Fruit fly (Drosophila melanogaster) whole organism, embryonic: ENCODE data around the gene mil.

ENCODE experiments used
- Bteb2 ChIP-seq: fragments of 200-800 bp; sonication (Bioruptor generic); optimal IDR thresholded peaks from 2 replicates; lab custom pipeline; 2016; ENCODE audit warnings: missing biosample characterization, missing genetic modification characterization
- CG10147 ChIP-seq: fragments of 200-800 bp; sonication (Bioruptor generic); optimal IDR thresholded peaks from 2 replicates; lab custom pipeline; 2019; ENCODE audit warnings: missing biosample characterization, mild to moderate bottlenecking, missing genetic modification characterization, moderate library complexity
- CG17186 ChIP-seq: fragments of 200-800 bp; sonication (Bioruptor generic); optimal IDR thresholded peaks from 3 replicates; lab custom pipeline; 2017; ENCODE audit warnings: missing biosample characterization, missing genetic modification reagents, missing genetic modification characterization
- CG17361 ChIP-seq: fragments of 200-800 bp; sonication (Bioruptor generic); IDR thresholded peaks from 3 replicates; pipeline ENCODE4 v1.3.6; 2022; ENCODE audit warnings: missing biosample characterization, missing genetic modification characterization
- CG2889 ChIP-seq: fragments of 200-800 bp; sonication (Bioruptor generic); IDR thresholded peaks from 3 replicates; pipeline ENCODE4 v1.3.6; 2022; ENCODE audit warnings: missing biosample characterization, missing genetic modification characterization
- CG30431 ChIP-seq: fragments of 200-800 bp; sonication (Bioruptor generic); optimal IDR thresholded peaks from 2 replicates; lab custom pipeline; 2017; ENCODE audit warnings: missing biosample characterization, missing genetic modification characterization
- CG31224 ChIP-seq: fragments of 200-800 bp; sonication (Bioruptor generic); IDR thresholded peaks from 2 replicates; pipeline ENCODE4 v1.3.6; 2022; ENCODE audit warnings: missing biosample characterization, missing genetic modification characterization
- CG32532 ChIP-seq: fragments of 200-800 bp; sonication (Bioruptor generic); IDR thresholded peaks from 2 replicates; pipeline ENCODE4 v1.3.6; 2022; ENCODE audit warnings: missing biosample characterization, missing genetic modification characterization
- CG32767 ChIP-seq: fragments of 200-800 bp; sonication (Bioruptor generic); IDR thresholded peaks from 2 replicates; pipeline ENCODE4 v1.3.6; 2022; ENCODE audit warnings: missing biosample characterization, missing genetic modification characterization
- CG4282 ChIP-seq: fragments of 200-800 bp; sonication (Bioruptor generic); optimal IDR thresholded peaks from 2 replicates; lab custom pipeline; 2016; ENCODE audit warnings: missing biosample characterization, missing genetic modification characterization
- CG43689 ChIP-seq: fragments of 200-800 bp; sonication (Bioruptor generic); IDR thresholded peaks from 2 replicates; pipeline ENCODE4 v1.3.6; 2022; ENCODE audit warnings: missing biosample characterization, missing genetic modification characterization
- CG9437 ChIP-seq: fragments of 200-800 bp; sonication (Bioruptor generic); optimal IDR thresholded peaks from 2 replicates; lab custom pipeline; 2018; ENCODE audit warnings: missing biosample characterization, mild to moderate bottlenecking, missing genetic modification characterization
- Camta ChIP-seq: fragments of 200-800 bp; sonication (Bioruptor generic); optimal IDR thresholded peaks from 2 replicates; lab custom pipeline; 2016; ENCODE audit warnings: missing biosample characterization, missing genetic modification characterization
- CoRest ChIP-seq: fragments of 200-800 bp; sonication (Bioruptor generic); optimal IDR thresholded peaks from 3 replicates; lab custom pipeline; 2018; ENCODE audit warnings: missing biosample characterization, mild to moderate bottlenecking, missing genetic modification characterization, moderate library complexity
- D19A ChIP-seq: fragments of 200-800 bp; optimal IDR thresholded peaks from 3 replicates; lab custom pipeline; 2019; ENCODE audit warnings: missing biosample characterization, mild to moderate bottlenecking, missing genetic modification characterization, moderate library complexity
- Dref ChIP-seq: fragments of 200-800 bp; sonication (Bioruptor generic); IDR thresholded peaks from 2 replicates; pipeline ENCODE4 v1.3.6; 2022; ENCODE audit warnings: missing biosample characterization, missing genetic modification characterization
- Drgx ChIP-seq: fragments of 200-800 bp; sonication (Bioruptor generic); IDR thresholded peaks from 2 replicates; pipeline ENCODE4 v1.3.6; 2022; ENCODE audit warnings: missing biosample characterization, missing genetic modification characterization
- Eip74EF ChIP-seq, 2 experiments: fragments of 200-800 bp in 1 of 2; fragments of >200 bp in 1 of 2; sonication (Bioruptor generic) in 1 of 2; optimal IDR thresholded peaks; 2 replicates each; lab custom pipeline; 2017 to 2019; ENCODE audit warnings: missing biosample characterization in 2 of 2, missing genetic modification characterization in 2 of 2, mild to moderate bottlenecking in 1 of 2, moderate library complexity in 1 of 2
- Ets65A ChIP-seq: fragments of 200-800 bp; sonication (Bioruptor generic); peaks from one replicate; lab custom pipeline; 2016; ENCODE audit warnings: missing biosample characterization, missing genetic modification characterization
- Fer2 ChIP-seq: fragments of 200-800 bp; sonication (Bioruptor generic); optimal IDR thresholded peaks from 2 replicates; lab custom pipeline; 2018; ENCODE audit warnings: missing biosample characterization, mild to moderate bottlenecking, missing genetic modification characterization, moderate library complexity
- HLH3B ChIP-seq: fragments of 200-800 bp; sonication (Bioruptor generic); IDR thresholded peaks from 2 replicates; pipeline ENCODE4 v1.3.6; 2022; ENCODE audit warnings: missing biosample characterization, missing genetic modification characterization
- Hmr ChIP-seq: fragments of 200-800 bp; sonication (Bioruptor generic); optimal IDR thresholded peaks from 3 replicates; lab custom pipeline; 2017; ENCODE audit warnings: mild to moderate bottlenecking, missing biosample characterization, missing genetic modification reagents, missing genetic modification characterization
- Hr3 ChIP-seq: fragments of 200-800 bp; sonication (Bioruptor generic); optimal IDR thresholded peaks from 3 replicates; lab custom pipeline; 2016; ENCODE audit warnings: missing biosample characterization, missing genetic modification characterization
- Mad ChIP-seq: fragments of 200-800 bp; sonication (Bioruptor generic); optimal IDR thresholded peaks from 2 replicates; lab custom pipeline; 2016; ENCODE audit warnings: missing biosample characterization, missing genetic modification characterization
- Med ChIP-seq: fragments of 200-800 bp; sonication (Bioruptor generic); peaks from one replicate; lab custom pipeline; 2016; ENCODE audit warnings: missing biosample characterization, missing genetic modification characterization, mild to moderate bottlenecking, inconsistent platforms, moderate library complexity
- NC2α ChIP-seq: fragments of 200-800 bp; sonication (Bioruptor generic); optimal IDR thresholded peaks from 2 replicates; lab custom pipeline; 2016; ENCODE audit warnings: missing biosample characterization, missing genetic modification characterization
- Rfx ChIP-seq: fragments of 200-800 bp; sonication (Bioruptor generic); IDR thresholded peaks from 2 replicates; pipeline ENCODE4 v1.3.6; 2022; ENCODE audit warnings: missing biosample characterization, missing genetic modification characterization
- crol ChIP-seq: fragments of 200-800 bp; sonication (Bioruptor generic); IDR thresholded peaks from 2 replicates; pipeline ENCODE4 v1.3.6; 2022; ENCODE audit warnings: missing biosample characterization, missing genetic modification characterization
- dysf ChIP-seq: fragments of 200-800 bp; sonication (Bioruptor generic); IDR thresholded peaks from 3 replicates; pipeline ENCODE4 v1.3.6; 2022; ENCODE audit warnings: missing biosample characterization, missing genetic modification characterization
- exex ChIP-seq: fragments of 200-800 bp; sonication (Bioruptor generic); optimal IDR thresholded peaks from 4 replicates; lab custom pipeline; 2018; ENCODE audit warnings: missing biosample characterization, mild to moderate bottlenecking, missing genetic modification characterization, moderate library complexity
- grau ChIP-seq: fragments of 200-800 bp; optimal IDR thresholded peaks from 3 replicates; lab custom pipeline; 2019; ENCODE audit warnings: missing biosample characterization, mild to moderate bottlenecking, missing genetic modification characterization, moderate library complexity
- h ChIP-seq: fragments of >200 bp; optimal IDR thresholded peaks from 2 replicates; lab custom pipeline; 2017
- ham ChIP-seq: fragments of 200-800 bp; sonication (Bioruptor generic); IDR thresholded peaks from 2 replicates; pipeline ENCODE4 v1.3.6; 2022; ENCODE audit warnings: missing biosample characterization, missing genetic modification characterization
- kah ChIP-seq: fragments of 200-800 bp; sonication (Bioruptor generic); optimal IDR thresholded peaks from 2 replicates; lab custom pipeline; 2018; ENCODE audit warnings: missing biosample characterization, mild to moderate bottlenecking, missing genetic modification characterization
- ken ChIP-seq: fragments of 200-800 bp; sonication (Bioruptor generic); IDR thresholded peaks from 3 replicates; pipeline ENCODE4 v1.3.6; 2022; ENCODE audit warnings: missing biosample characterization, missing genetic modification characterization
- mld ChIP-seq: fragments of 200-800 bp; sonication (Bioruptor generic); IDR thresholded peaks from 3 replicates; pipeline ENCODE4 v1.3.6; 2022; ENCODE audit warnings: missing biosample characterization, missing genetic modification characterization; ENCODE audit not compliant: partially characterized antibody
- nmo ChIP-seq: fragments of 200-800 bp; sonication (Bioruptor generic); optimal IDR thresholded peaks from 2 replicates; lab custom pipeline; 2018; ENCODE audit warnings: missing biosample characterization, mild to moderate bottlenecking, missing genetic modification characterization, moderate library complexity
- nom ChIP-seq: fragments of 200-800 bp; sonication (Bioruptor generic); optimal IDR thresholded peaks from 2 replicates; lab custom pipeline; 2017; ENCODE audit warnings: missing biosample characterization, missing genetic modification characterization, mild to moderate bottlenecking, moderate library complexity, missing genetic modification reagents
- pb ChIP-seq: fragments of 200-800 bp; sonication (Bioruptor generic); optimal IDR thresholded peaks from 3 replicates; lab custom pipeline; 2016; ENCODE audit warnings: missing biosample characterization, missing genetic modification characterization
- sens ChIP-seq: fragments of 200-800 bp; sonication (Bioruptor generic); peaks from one replicate; lab custom pipeline; 2016; ENCODE audit warnings: missing biosample characterization, missing genetic modification characterization
- slbo ChIP-seq: fragments of 200-800 bp; sonication (Bioruptor generic); IDR thresholded peaks from 2 replicates; pipeline ENCODE4 v1.3.6; 2022; ENCODE audit warnings: missing biosample characterization, missing genetic modification characterization
- sna ChIP-seq: fragments of 200-800 bp; sonication (Bioruptor generic); IDR thresholded peaks from 2 replicates; pipeline ENCODE4 v1.3.6; 2022; ENCODE audit warnings: missing biosample characterization, missing genetic modification characterization; ENCODE audit not compliant: partially characterized antibody
- tgo ChIP-seq: fragments of 200-800 bp; sonication (Bioruptor generic); IDR thresholded peaks from 3 replicates; pipeline ENCODE4 v1.3.6; 2022; ENCODE audit warnings: missing biosample characterization, missing genetic modification characterization
- vvl ChIP-seq: fragments of 200-800 bp; sonication (Bioruptor generic); IDR thresholded peaks from 2 replicates; pipeline ENCODE4 v1.3.6; 2022; ENCODE audit warnings: missing biosample characterization, missing genetic modification characterization
- wdn ChIP-seq: fragments of 200-800 bp; sonication (Bioruptor generic); IDR thresholded peaks from 2 replicates; pipeline ENCODE4 v1.3.6; 2022; ENCODE audit warnings: missing biosample characterization, missing genetic modification characterization
- zfh1 ChIP-seq: fragments of 200-800 bp; sonication (Bioruptor generic); IDR thresholded peaks from 3 replicates; pipeline ENCODE4 v1.3.6; 2022; ENCODE audit warnings: missing biosample characterization, missing genetic modification characterization

The mil gene

DNA sequence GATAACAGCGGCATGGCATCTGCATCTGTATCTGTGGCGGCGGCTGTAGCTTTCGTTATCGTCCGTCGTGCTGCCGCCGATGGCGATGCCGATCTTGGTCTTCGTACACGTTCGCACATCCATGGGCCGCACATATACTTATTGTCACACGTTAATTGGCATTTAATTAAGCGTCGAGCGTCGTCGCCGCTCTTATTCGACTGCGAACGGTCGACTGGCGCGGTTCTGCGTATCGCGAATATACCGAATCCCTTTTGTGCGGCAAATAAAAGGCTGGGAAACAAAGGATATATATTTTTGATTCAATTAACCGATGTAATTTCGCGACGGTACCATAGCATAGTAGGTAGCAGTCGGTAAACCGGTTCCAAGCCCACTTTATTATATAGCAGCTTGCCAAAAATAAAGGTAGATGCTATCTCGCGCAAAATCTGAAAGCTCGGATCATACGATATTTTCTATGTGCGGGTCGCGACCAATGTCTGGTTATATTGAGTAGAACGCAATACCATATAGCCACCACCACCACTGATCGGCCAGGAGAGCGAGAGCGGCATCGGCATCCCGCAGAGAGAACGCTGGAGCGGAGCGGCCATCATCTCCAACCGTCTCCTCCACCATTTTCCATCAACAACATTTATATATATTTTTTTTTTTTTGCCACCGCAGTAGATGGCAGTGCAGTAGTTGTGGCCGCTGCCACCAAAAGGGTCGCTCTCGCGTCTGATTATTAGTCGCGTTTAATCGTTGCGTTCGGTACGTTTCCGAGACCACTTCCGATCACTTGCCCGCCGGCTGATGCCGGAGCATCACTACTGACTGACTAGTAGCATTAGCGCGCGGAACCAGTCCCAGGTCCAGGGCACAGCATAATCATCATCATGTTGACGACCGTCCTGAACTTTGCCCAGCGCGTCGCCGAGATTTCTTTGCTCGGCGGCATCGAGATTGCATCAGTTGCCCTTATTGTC, 13.0 kb downstream of the mil start, which contains the start of gene mino (continued):
- 0 out of 3 replicates have a peak, but pooled peaks have one; percentile 21 for TF ChIP-seq ken (GFP tag; lab: Robert Waterston, UW)
- peak; percentile 4 for TF ChIP-seq Hmr
- TF ChIP-seq Bteb2 (GFP tag; lab: Kevin White, UChicago), result no peak
- no peak for TF ChIP-seq Hr3 (GFP tag; lab: Kevin White, UChicago)
- TF ChIP-seq tgo (GFP tag; lab: Robert Waterston, UW), result no peak
- TF ChIP-seq Med (GFP tag; lab: Kevin White, UChicago), result peak; percentile 82
- TF ChIP-seq CG32532, result no peak
- 0 out of 2 replicates have a peak, but pooled peaks have one; percentile 4 for TF ChIP-seq Rfx
- TF ChIP-seq HLH3B (GFP tag; lab: Robert Waterston, UW), result no peak

dm6 chr3R:27925971-27926533, 13.8 kb downstream of the mil start:
- no peak for TF ChIP-seq Mad (GFP tag; lab: Kevin White, UChicago)
- TF ChIP-seq CG9437 (GFP tag; lab: Kevin White, UChicago), result peak; percentile 17
- TF ChIP-seq exex (tag; lab: Kevin White, UChicago), result peak; percentile 24
- peak; percentile 41 for TF ChIP-seq grau (tag; lab: Kevin White, UChicago)
- 0 out of 3 replicates have a peak, but pooled peaks have one; percentile 14 for TF ChIP-seq dysf
- TF ChIP-seq nmo, result peak; percentile 6
- TF ChIP-seq CG32767, result no peak
- 0 out of 3 replicates have a peak, but pooled peaks have one; percentile 34 for TF ChIP-seq CG17361 (GFP tag; lab: Robert Waterston, UW)
- 0 out of 2 replicates have a peak, but pooled peaks have one; percentile 6 for TF ChIP-seq Drgx (GFP tag; lab: Robert Waterston, UW)
- TF ChIP-seq pb, result no peak
- TF ChIP-seq Ets65A (GFP tag; lab: Kevin White, UChicago), result peak; percentile 64
- peak; percentile 72 for TF ChIP-seq Med (GFP tag; lab: Kevin White, UChicago)
- peak; percentile 22 for TF ChIP-seq CoRest (tag; lab: Kevin White, UChicago)
- no peak for TF ChIP-seq h (lab: Kevin White, UChicago)
- TF ChIP-seq sens (GFP tag; lab: Kevin White, UChicago), result peak; percentile 71
- no peak for TF ChIP-seq Camta
- TF ChIP-seq, all 482 proteins: peak for 11

- TF ChIP-seq CG31224 (GFP tag; lab: Robert Waterston, UW) (no peak), sna (GFP tag; lab: Robert Waterston, UW) (no peak), Dref (GFP tag; lab: Robert Waterston, UW) (0 out of 2 replicates have a peak, but pooled peaks have one; percentile 24), crol (GFP tag; lab: Robert Waterston, UW) (peak; percentile 53; the same call in 1 of the 2 replicates), NC2α (GFP tag; lab: Kevin White, UChicago) (no peak), wdn (0 out of 2 replicates have a peak, but pooled peaks have one; percentile 17), slbo (GFP tag; lab: Robert Waterston, UW) (0 out of 2 replicates have a peak, but pooled peaks have one; percentile 7), CG30431 (GFP tag; lab: Kevin White, UChicago) (no peak), exex (tag; lab: Kevin White, UChicago) (peak; percentile 62), grau (tag; lab: Kevin White, UChicago) (no peak), zfh1 (0 out of 3 replicates have a peak, but pooled peaks have one; percentile 44), mld (GFP tag; lab: Robert Waterston, UW) (no peak), CG10147 (GFP tag; lab: Kevin White, UChicago) (no peak), D19A (tag; lab: Kevin White, UChicago) (no peak), ham (GFP tag; lab: Robert Waterston, UW) (no peak), CG17186 (no peak), kah (GFP tag; lab: Kevin White, UChicago) (peak; percentile 79), CG43689 (no peak), Fer2 (no peak), nom (GFP tag; lab: Kevin White, UChicago) (peak; percentile 2), CG4282 (GFP tag; lab: Kevin White, UChicago) (no peak), Eip74EF (GFP tag; optimal IDR thresholded peaks at IDR 0.05; lab: Kevin White, UChicago) (no peak), CG2889 (no peak), vvl (GFP tag; lab: Robert Waterston, UW) (no peak)
These were observed 14.5 kb downstream of the mil start for dm6 chr3R:27926738-27927215.
